Worm (Caenorhabditis elegans) whole organism, L1 larva: ENCODE measurements around the gene F11E6.4.

Experiments
- C04F5.9 ChIP-seq: sonication (generic microtip); optimal IDR thresholded peaks from 2 replicates; lab custom pipeline; 2016; ENCODE audit warnings: missing genetic modification characterization, missing compliant biosample characterization
- C16A3.4 ChIP-seq: fragments of 150-350 bp; optimal IDR thresholded peaks from 2 replicates; lab custom pipeline; 2014; ENCODE audit warnings: missing biosample characterization, missing genetic modification characterization
- C34B4.2 ChIP-seq: sonication (generic microtip); optimal IDR thresholded peaks from 2 replicates; lab custom pipeline; 2017; ENCODE audit warnings: mild to moderate bottlenecking, missing genetic modification characterization, missing compliant biosample characterization
- aha-1 ChIP-seq: fragments of 150-350 bp; optimal IDR thresholded peaks from 2 replicates; lab custom pipeline; 2014; ENCODE audit warnings: missing biosample characterization, missing genetic modification characterization
- alr-1 ChIP-seq: fragments of 200-800 bp; sonication (Bioruptor generic); optimal IDR thresholded peaks from 2 replicates; lab custom pipeline; 2018; ENCODE audit warnings: borderline replicate concordance, mild to moderate bottlenecking, missing genetic modification characterization, missing compliant biosample characterization
- aly-2 ChIP-seq: fragments of 150-350 bp; optimal IDR thresholded peaks from 2 replicates; lab custom pipeline; 2014; ENCODE audit warnings: missing biosample characterization, missing genetic modification characterization
- blmp-1 ChIP-seq: fragments of 150-350 bp; optimal IDR thresholded peaks from 2 replicates; lab custom pipeline; 2014; ENCODE audit warnings: missing biosample characterization, missing genetic modification characterization
- ceh-90 ChIP-seq: sonication (generic microtip); optimal IDR thresholded peaks from 2 replicates; lab custom pipeline; 2016; ENCODE audit warnings: missing genetic modification characterization, missing compliant biosample characterization
- ces-1 ChIP-seq: fragments of 150-350 bp; optimal IDR thresholded peaks from 2 replicates; lab custom pipeline; 2014; ENCODE audit warnings: missing biosample characterization, missing genetic modification reagents, missing genetic modification characterization
- dpl-1 ChIP-seq, 3 experiments: fragments of 150-350 bp in 2 of 3; sonication (generic microtip) in 1 of 3; optimal IDR thresholded peaks; 2 replicates each; lab custom pipeline; 2014 to 2017; ENCODE audit warnings: missing biosample characterization in 3 of 3, missing genetic modification characterization in 3 of 3, missing genetic modification reagents in 3 of 3
- efl-1 ChIP-seq, 4 experiments: fragments of 150-350 bp; optimal IDR thresholded peaks in 3 of 4; peaks in 1 of 4; 1 replicate in 1 of 4; 2 replicates in 3 of 4; lab custom pipeline; 2014; ENCODE audit warnings: missing biosample characterization in 2 of 4, missing genetic modification characterization in 2 of 4, missing genetic modification reagents in 2 of 4
- efl-3 ChIP-seq: fragments of 200-800 bp; sonication (Bioruptor generic); optimal IDR thresholded peaks from 2 replicates; lab custom pipeline; 2018; ENCODE audit warnings: mild to moderate bottlenecking, missing genetic modification characterization, missing compliant biosample characterization
- egl-13 ChIP-seq: sonication (generic microtip); optimal IDR thresholded peaks from 2 replicates; lab custom pipeline; 2016; ENCODE audit warnings: missing genotype, missing genetic modification reagents, missing genetic modification characterization, missing compliant biosample characterization
- egl-27 ChIP-seq, 2 experiments: fragments of 150-350 bp in 1 of 2; sonication (generic microtip); optimal IDR thresholded peaks; 3 replicates each; lab custom pipeline; 2017 to 2018; ENCODE audit warnings: missing biosample characterization in 2 of 2, missing genetic modification characterization in 2 of 2, missing genetic modification reagents in 2 of 2
- fkh-10 ChIP-seq: sonication (generic microtip); optimal IDR thresholded peaks from 2 replicates; lab custom pipeline; 2017; ENCODE audit warnings: missing biosample characterization, missing genetic modification reagents, missing genetic modification characterization
- fkh-8 ChIP-seq: sonication (generic microtip); optimal IDR thresholded peaks from 2 replicates; lab custom pipeline; 2016; ENCODE audit warnings: mild to moderate bottlenecking, missing genetic modification characterization, missing compliant biosample characterization
- hlh-4 ChIP-seq: sonication (generic microtip); optimal IDR thresholded peaks from 2 replicates; lab custom pipeline; 2016; ENCODE audit warnings: mild to moderate bottlenecking, missing genetic modification characterization, missing compliant biosample characterization
- hpl-2 ChIP-seq: fragments of 150-350 bp; optimal IDR thresholded peaks from 2 replicates; lab custom pipeline; 2014; ENCODE audit warnings: missing biosample characterization, missing genetic modification reagents, missing genetic modification characterization
- isw-1 ChIP-seq: fragments of 200-800 bp; sonication (Bioruptor generic); IDR thresholded peaks from 2 replicates; pipeline ENCODE4 v1.3.6; 2022; ENCODE audit warnings: missing genetic modification characterization, missing compliant biosample characterization
- jun-1 ChIP-seq: fragments of 150-350 bp; optimal IDR thresholded peaks from 2 replicates; lab custom pipeline; 2014; ENCODE audit warnings: missing biosample characterization, missing genetic modification reagents, missing genetic modification characterization
- lin-14 ChIP-seq: fragments of 200-800 bp; sonication (Bioruptor generic); optimal IDR thresholded peaks from 2 replicates; lab custom pipeline; 2018; ENCODE audit warnings: mild to moderate bottlenecking, missing genetic modification characterization, moderate library complexity, missing compliant biosample characterization
- lsy-2 ChIP-seq, 2 experiments: fragments of 150-350 bp; optimal IDR thresholded peaks; 2 replicates each; lab custom pipeline; 2014; ENCODE audit warnings: missing biosample characterization in 2 of 2, missing genetic modification characterization in 2 of 2
- mab-9 ChIP-seq: fragments of 200-800 bp; sonication (Bioruptor generic); IDR thresholded peaks from 2 replicates; pipeline ENCODE4 v1.3.6; 2022; ENCODE audit warnings: missing genetic modification reagents, missing genetic modification characterization, missing compliant biosample characterization
- mef-2 ChIP-seq: fragments of 150-350 bp; optimal IDR thresholded peaks from 2 replicates; lab custom pipeline; 2014; ENCODE audit warnings: missing biosample characterization, missing genetic modification characterization
- mep-1 ChIP-seq: fragments of 150-350 bp; optimal IDR thresholded peaks from 2 replicates; lab custom pipeline; 2014; ENCODE audit warnings: missing biosample characterization, missing genetic modification characterization
- nhr-47 ChIP-seq: sonication (generic microtip); optimal IDR thresholded peaks from 2 replicates; lab custom pipeline; 2016; ENCODE audit warnings: mild to moderate bottlenecking, missing genetic modification characterization, moderate library complexity, missing compliant biosample characterization
- nhr-77 ChIP-seq: fragments of 150-350 bp; optimal IDR thresholded peaks from 2 replicates; lab custom pipeline; 2014; ENCODE audit warnings: missing biosample characterization, missing genetic modification characterization
- nhr-84 ChIP-seq: sonication (generic microtip); optimal IDR thresholded peaks from 2 replicates; lab custom pipeline; 2017; ENCODE audit warnings: missing biosample characterization, missing genetic modification characterization
- nhr-85 ChIP-seq: sonication (generic microtip); peaks from one replicate; lab custom pipeline; 2016; ENCODE audit warnings: missing genetic modification characterization, inconsistent platforms, missing compliant biosample characterization
- pqm-1 ChIP-seq: sonication (generic microtip); optimal IDR thresholded peaks from 3 replicates; lab custom pipeline; 2017; ENCODE audit warnings: missing biosample characterization, missing genetic modification characterization
- skn-1 ChIP-seq: fragments of 150-350 bp; optimal IDR thresholded peaks from 2 replicates; lab custom pipeline; 2014; ENCODE audit warnings: missing biosample characterization, missing genetic modification characterization
- sox-4 ChIP-seq: sonication (generic microtip); optimal IDR thresholded peaks from 2 replicates; lab custom pipeline; 2016; ENCODE audit warnings: missing genetic modification characterization, missing compliant biosample characterization
- tlp-1 ChIP-seq: fragments of 150-350 bp; optimal IDR thresholded peaks from 2 replicates; lab custom pipeline; 2014; ENCODE audit warnings: missing biosample characterization, missing genetic modification characterization
- unc-130 ChIP-seq: fragments of 150-350 bp; optimal IDR thresholded peaks from 2 replicates; lab custom pipeline; 2017; ENCODE audit warnings: missing biosample characterization, missing genetic modification characterization, inconsistent platforms
- unc-30 ChIP-seq: sonication (generic microtip); optimal IDR thresholded peaks from 2 replicates; lab custom pipeline; 2017; ENCODE audit warnings: missing biosample characterization, missing genetic modification characterization
- vab-15 ChIP-seq: sonication (generic microtip); optimal IDR thresholded peaks from 2 replicates; lab custom pipeline; 2017; ENCODE audit warnings: missing genotype, mild to moderate bottlenecking, missing genetic modification characterization, missing compliant biosample characterization
- zag-1 ChIP-seq: fragments of 150-350 bp; optimal IDR thresholded peaks from 2 replicates; lab custom pipeline; 2014; ENCODE audit warnings: missing biosample characterization, missing genetic modification characterization
- ztf-4 ChIP-seq: fragments of 150-350 bp; optimal IDR thresholded peaks from 2 replicates; lab custom pipeline; 2014; ENCODE audit warnings: missing biosample characterization, missing genetic modification characterization

Gene F11E6.4

ce11 chrIV:17470096-17470602, at the start of gene F11E6.4:
Gene F11E6.4 (minus strand): TSS chrIV:17470354.
- TF ChIP-seq aly-2 (tag; lab: Kevin White, UChicago) (peak; percentile 17), nhr-85 (tag; lab: Kevin White, UChicago) (peak; percentile 62), mep-1 (tag; lab: Kevin White, UChicago) (no peak)

- TF ChIP-seq C34B4.2 (tag; lab: Kevin White, UChicago) (no peak), efl-1 (optimal IDR thresholded peaks at IDR 0.05; lab: Kevin White, UChicago) (no peak), efl-1 (GFP tag; optimal IDR thresholded peaks at IDR 0.05 in 1 of 2; lab: Kevin White, UChicago) (peak in 1 of 2 experiments; percentile 22)
These were observed 20.5 kb upstream of the F11E6.4 start, which contains the start of gene nas-6 for ce11 chrIV:17490679-17491078. Gene nas-6 (minus strand): TSS chrIV:17490779.

- no peak for TF ChIP-seq pqm-1 (tag; lab: Kevin White, UChicago)
- no peak for TF ChIP-seq mef-2 (tag; lab: Kevin White, UChicago)
- no peak for TF ChIP-seq mab-9 (GFP tag; lab: Robert Waterston, UW)
- no peak for TF ChIP-seq isw-1 (GFP tag; lab: Robert Waterston, UW)
- no peak for TF ChIP-seq skn-1 (tag; lab: Kevin White, UChicago)
- no peak for TF ChIP-seq nhr-47 (tag; lab: Kevin White, UChicago)
- TF ChIP-seq fkh-8 (tag; lab: Kevin White, UChicago) = no peak
- TF ChIP-seq nhr-84 (tag; lab: Kevin White, UChicago) = no peak
These were observed 13.1 kb upstream of the F11E6.4 start, which contains the start of gene rabr-2 for ce11 chrIV:17483230-17483629. Gene rabr-2 (minus strand): TSS chrIV:17483330.

ce11 chrIV:17475743-17476142, 5.6 kb upstream of the F11E6.4 start, which contains the start of gene grl-24:
Gene grl-24 (minus strand): TSS chrIV:17475843.
- no peak for TF ChIP-seq tlp-1
- TF ChIP-seq hlh-4 (tag; lab: Kevin White, UChicago) = no peak
- TF ChIP-seq sox-4 = no peak
- TF ChIP-seq pqm-1 (tag; lab: Kevin White, UChicago) = no peak
- TF ChIP-seq egl-13 (tag; lab: Kevin White, UChicago) = no peak
- TF ChIP-seq ceh-90 (tag; lab: Kevin White, UChicago) = no peak
- no peak for TF ChIP-seq ces-1 (GFP tag; lab: Kevin White, UChicago)
- TF ChIP-seq fkh-10 = no peak
- no peak for TF ChIP-seq nhr-84 (tag; lab: Kevin White, UChicago)

- TF ChIP-seq ceh-90 (tag; lab: Kevin White, UChicago) (no peak), alr-1 (no peak), zag-1 (tag; lab: Kevin White, UChicago) (no peak), C04F5.9 (tag; lab: Kevin White, UChicago) (no peak), lin-14 (no peak), lsy-2 (tag; optimal IDR thresholded peaks at IDR 0.05; lab: Kevin White, UChicago) (no peak), vab-15 (tag; lab: Kevin White, UChicago) (no peak), efl-3 (GFP tag; lab: Kevin White, UChicago) (no peak), dpl-1 (GFP tag; optimal IDR thresholded peaks at IDR 0.05; lab: Kevin White, UChicago) (no peak), jun-1 (no peak), unc-130 (tag; lab: Kevin White, UChicago) (no peak), efl-1 (optimal IDR thresholded peaks at IDR 0.05; lab: Kevin White, UChicago) (no peak), efl-1 (GFP tag; optimal IDR thresholded peaks at IDR 0.05 in 1 of 2; lab: Kevin White, UChicago) (no peak)
These were observed 5.1 kb upstream of the F11E6.4 start, which contains the start of gene F11E6.9 for ce11 chrIV:17475242-17475641. Gene F11E6.9 (minus strand): TSS chrIV:17475342.

ce11 chrIV:17474047-17474446, 3.9 kb upstream of the F11E6.4 start:
- TF ChIP-seq blmp-1 = peak; percentile 58
- no peak for TF ChIP-seq hpl-2 (GFP tag; lab: Kevin White, UChicago)
- no peak for TF ChIP-seq unc-30
- TF ChIP-seq aha-1 (tag; lab: Kevin White, UChicago) = no peak
- TF ChIP-seq nhr-85 (tag; lab: Kevin White, UChicago) = peak; percentile 69
- TF ChIP-seq ztf-4 (tag; lab: Kevin White, UChicago) = no peak
- no peak for TF ChIP-seq nhr-77 (tag; lab: Kevin White, UChicago)
- no peak for TF ChIP-seq C16A3.4 (tag; lab: Kevin White, UChicago)
- no peak for TF ChIP-seq egl-27 (tag; optimal IDR thresholded peaks at IDR 0.05; lab: Kevin White, UChicago)
